Worm (Caenorhabditis elegans): ENCODE data around the gene asah-2.

DNA sequence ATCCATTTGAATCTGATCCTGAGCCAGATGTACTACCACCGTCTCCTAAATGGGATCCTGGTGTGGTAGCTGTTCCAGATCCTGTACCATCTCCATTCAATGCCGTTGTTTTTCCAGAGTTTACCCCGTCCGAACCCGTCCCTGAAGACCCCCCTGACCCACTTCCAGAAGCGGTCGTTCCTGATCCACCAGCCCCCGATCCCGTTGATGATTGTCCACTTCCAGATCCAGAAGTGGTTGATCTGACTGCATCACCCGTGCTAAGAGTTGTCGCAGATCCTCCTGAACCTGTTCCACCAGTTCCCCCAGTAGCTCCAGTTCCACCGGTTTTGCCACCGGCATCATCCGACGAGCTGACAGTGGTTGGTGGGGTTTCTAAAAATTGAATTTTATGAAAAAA lies 22.7 kb upstream of the asah-2 start:
- TF ChIP-seq M03D4.4 (tag; optimal IDR thresholded peaks at IDR 0.05) (no peak), nhr-28 (tag; optimal IDR thresholded peaks at IDR 0.05) (no peak), flh-1 (GFP tag; optimal IDR thresholded peaks at IDR 0.05) (no peak), unc-62 (GFP tag; optimal IDR thresholded peaks at IDR 0.05) (no peak), snpc-4 (tag; optimal IDR thresholded peaks at IDR 0.05) (no peak)
